Fruit fly (Drosophila melanogaster) whole organism, embryonic: ENCODE measurements around the gene SPARC.

ENCODE experiments used
- Atf-2 ChIP-seq: fragments of 200-800 bp; sonication (Bioruptor generic); optimal IDR thresholded peaks from 2 replicates; lab custom pipeline; 2016; ENCODE audit warnings: missing biosample characterization, missing genetic modification characterization
- Bgb ChIP-seq: fragments of 200-800 bp; sonication (Bioruptor generic); IDR thresholded peaks from 2 replicates; pipeline ENCODE4 v1.3.6; 2022; ENCODE audit warnings: missing biosample characterization, missing genetic modification characterization; ENCODE audit not compliant: partially characterized antibody
- CG10366 ChIP-seq: fragments of 200-800 bp; sonication (Bioruptor generic); IDR thresholded peaks from 2 replicates; pipeline ENCODE4 v1.3.6; 2022; ENCODE audit warnings: missing biosample characterization, missing genetic modification characterization
- CG10431 ChIP-seq: fragments of 200-800 bp; sonication (Bioruptor generic); optimal IDR thresholded peaks from 3 replicates; lab custom pipeline; 2018; ENCODE audit warnings: missing biosample characterization, mild to moderate bottlenecking, missing genetic modification characterization
- CG11093 ChIP-seq: fragments of 200-800 bp; sonication (Bioruptor generic); IDR thresholded peaks from 3 replicates; pipeline ENCODE4 v1.3.6; 2022; ENCODE audit warnings: missing biosample characterization, missing genetic modification characterization
- CG13775 ChIP-seq: fragments of 200-800 bp; sonication (Bioruptor generic); optimal IDR thresholded peaks from 3 replicates; lab custom pipeline; 2017; ENCODE audit warnings: missing biosample characterization, mild to moderate bottlenecking, missing genetic modification characterization
- CG17186 ChIP-seq: fragments of 200-800 bp; sonication (Bioruptor generic); optimal IDR thresholded peaks from 3 replicates; lab custom pipeline; 2017; ENCODE audit warnings: missing biosample characterization, missing genetic modification reagents, missing genetic modification characterization
- CG30403 ChIP-seq: fragments of 200-800 bp; sonication (Bioruptor generic); optimal IDR thresholded peaks from 3 replicates; lab custom pipeline; 2016; ENCODE audit warnings: missing biosample characterization, missing genetic modification characterization
- CG4282 ChIP-seq: fragments of 200-800 bp; sonication (Bioruptor generic); optimal IDR thresholded peaks from 2 replicates; lab custom pipeline; 2016; ENCODE audit warnings: missing biosample characterization, missing genetic modification characterization
- CG7963 ChIP-seq: fragments of 200-800 bp; sonication (Bioruptor generic); IDR thresholded peaks from 3 replicates; pipeline ENCODE4 v1.3.6; 2022; ENCODE audit warnings: missing biosample characterization, missing genetic modification characterization; ENCODE audit not compliant: partially characterized antibody
- CHES-1-like ChIP-seq: fragments of 200-800 bp; sonication (Bioruptor generic); optimal IDR thresholded peaks from 2 replicates; lab custom pipeline; 2016; ENCODE audit warnings: missing biosample characterization, missing genetic modification characterization
- Deaf1 ChIP-seq: fragments of 200-800 bp; optimal IDR thresholded peaks from 3 replicates; lab custom pipeline; 2019; ENCODE audit warnings: missing biosample characterization, mild to moderate bottlenecking, missing genetic modification characterization, moderate library complexity
- HLH4C ChIP-seq: fragments of 200-800 bp; sonication (Bioruptor generic); IDR thresholded peaks from 3 replicates; pipeline ENCODE4 v1.3.6; 2022; ENCODE audit warnings: missing biosample characterization, missing genetic modification characterization; ENCODE audit not compliant: partially characterized antibody
- Hmr ChIP-seq: fragments of 200-800 bp; sonication (Bioruptor generic); optimal IDR thresholded peaks from 3 replicates; lab custom pipeline; 2017; ENCODE audit warnings: mild to moderate bottlenecking, missing biosample characterization, missing genetic modification reagents, missing genetic modification characterization
- Hr51 ChIP-seq, 2 experiments: fragments of 200-800 bp; sonication (Bioruptor generic); optimal IDR thresholded peaks; 2 replicates in 1 of 2; 3 replicates in 1 of 2; lab custom pipeline; 2016 to 2018; ENCODE audit warnings: missing biosample characterization in 2 of 2, missing genetic modification characterization in 2 of 2, mild to moderate bottlenecking in 1 of 2, moderate library complexity in 1 of 2
- Myb ChIP-seq: fragments of 200-800 bp; sonication (Bioruptor generic); optimal IDR thresholded peaks from 2 replicates; lab custom pipeline; 2016; ENCODE audit warnings: missing biosample characterization, missing genetic modification characterization
- Poxn ChIP-seq: fragments of 200-800 bp; sonication (Bioruptor generic); IDR thresholded peaks from 2 replicates; pipeline ENCODE4 v1.3.6; 2022; ENCODE audit warnings: missing biosample characterization, missing genetic modification characterization
- Ravus ChIP-seq: fragments of 200-800 bp; sonication (Bioruptor generic); IDR thresholded peaks from 2 replicates; pipeline ENCODE4 v1.3.6; 2022; ENCODE audit warnings: missing biosample characterization, missing genetic modification characterization
- Rx ChIP-seq: fragments of 200-800 bp; sonication (Bioruptor generic); IDR thresholded peaks from 2 replicates; pipeline ENCODE4 v1.3.6; 2022; ENCODE audit warnings: missing biosample characterization, missing genetic modification characterization
- Sox102F ChIP-seq: fragments of 200-800 bp; sonication (Bioruptor generic); optimal IDR thresholded peaks from 2 replicates; lab custom pipeline; 2018; ENCODE audit warnings: missing biosample characterization, mild to moderate bottlenecking, missing genetic modification characterization, moderate library complexity
- YL-1 ChIP-seq: fragments of 200-800 bp; sonication (Bioruptor generic); optimal IDR thresholded peaks from 3 replicates; lab custom pipeline; 2017; ENCODE audit warnings: missing biosample characterization, mild to moderate bottlenecking, missing genetic modification characterization
- aop ChIP-seq: fragments of 200-800 bp; sonication (Bioruptor generic); IDR thresholded peaks from 2 replicates; pipeline ENCODE4 v1.3.6; 2022; ENCODE audit warnings: missing biosample characterization, missing genetic modification characterization
- chinmo ChIP-seq: fragments of 200-800 bp; sonication (Bioruptor generic); IDR thresholded peaks from 4 replicates; pipeline ENCODE4 v1.3.6; 2022; ENCODE audit warnings: missing biosample characterization, missing genetic modification characterization; ENCODE audit not compliant: partially characterized antibody
- ci ChIP-seq: fragments of 200-800 bp; sonication (Bioruptor generic); IDR thresholded peaks from 3 replicates; pipeline ENCODE4 v1.3.6; 2022; ENCODE audit warnings: missing biosample characterization, missing genetic modification characterization
- disco-r ChIP-seq: fragments of 200-800 bp; sonication (Bioruptor generic); optimal IDR thresholded peaks from 2 replicates; lab custom pipeline; 2016; ENCODE audit warnings: missing biosample characterization, missing genetic modification characterization
- dysf ChIP-seq: fragments of 200-800 bp; sonication (Bioruptor generic); IDR thresholded peaks from 3 replicates; pipeline ENCODE4 v1.3.6; 2022; ENCODE audit warnings: missing biosample characterization, missing genetic modification characterization
- ems ChIP-seq: fragments of 200-800 bp; sonication (Bioruptor generic); optimal IDR thresholded peaks from 3 replicates; lab custom pipeline; 2016; ENCODE audit warnings: missing biosample characterization, missing genetic modification characterization
- exex ChIP-seq: fragments of 200-800 bp; sonication (Bioruptor generic); optimal IDR thresholded peaks from 4 replicates; lab custom pipeline; 2018; ENCODE audit warnings: missing biosample characterization, mild to moderate bottlenecking, missing genetic modification characterization, moderate library complexity
- fd3F ChIP-seq: fragments of 200-800 bp; sonication (Bioruptor generic); optimal IDR thresholded peaks from 2 replicates; lab custom pipeline; 2018; ENCODE audit warnings: missing biosample characterization, mild to moderate bottlenecking, missing genetic modification characterization, moderate library complexity
- gcm ChIP-seq: fragments of 200-800 bp; sonication (Bioruptor generic); optimal IDR thresholded peaks from 2 replicates; lab custom pipeline; 2019; ENCODE audit warnings: missing biosample characterization, mild to moderate bottlenecking, missing genetic modification characterization, moderate library complexity
- hbn ChIP-seq: fragments of 200-800 bp; sonication (Bioruptor generic); IDR thresholded peaks from 2 replicates; pipeline ENCODE4 v1.3.6; 2022; ENCODE audit warnings: missing biosample characterization, missing genetic modification characterization; ENCODE audit not compliant: partially characterized antibody
- lbe ChIP-seq: fragments of 200-800 bp; sonication (Bioruptor generic); optimal IDR thresholded peaks from 2 replicates; lab custom pipeline; 2016; ENCODE audit warnings: missing biosample characterization, mild to moderate bottlenecking, missing genetic modification characterization
- oc ChIP-seq: fragments of 200-800 bp; sonication (Bioruptor generic); optimal IDR thresholded peaks from 2 replicates; lab custom pipeline; 2018; ENCODE audit warnings: missing biosample characterization, mild to moderate bottlenecking, missing genetic modification characterization, moderate library complexity
- org-1 ChIP-seq: fragments of 200-800 bp; sonication (Bioruptor generic); optimal IDR thresholded peaks from 2 replicates; lab custom pipeline; 2017; ENCODE audit warnings: missing biosample characterization, missing genetic modification characterization
- sd ChIP-seq: fragments of 200-800 bp; sonication (Bioruptor generic); optimal IDR thresholded peaks from 3 replicates; lab custom pipeline; 2018; ENCODE audit warnings: missing biosample characterization, mild to moderate bottlenecking, missing genetic modification characterization, moderate library complexity
- sens ChIP-seq: fragments of 200-800 bp; sonication (Bioruptor generic); peaks from one replicate; lab custom pipeline; 2016; ENCODE audit warnings: missing biosample characterization, missing genetic modification characterization
- sob ChIP-seq: fragments of 200-800 bp; sonication (Bioruptor generic); IDR thresholded peaks from 2 replicates; pipeline ENCODE4 v1.3.6; 2022; ENCODE audit warnings: missing biosample characterization, missing genetic modification characterization
- sr ChIP-seq: fragments of 200-800 bp; sonication (Bioruptor generic); IDR thresholded peaks from 3 replicates; pipeline ENCODE4 v1.3.6; 2022; ENCODE audit warnings: missing biosample characterization, missing genetic modification characterization
- stwl ChIP-seq: fragments of 200-800 bp; sonication (Bioruptor generic); optimal IDR thresholded peaks from 3 replicates; lab custom pipeline; 2018; ENCODE audit warnings: missing biosample characterization, mild to moderate bottlenecking, missing genetic modification characterization, moderate library complexity

Gene SPARC

DNA sequence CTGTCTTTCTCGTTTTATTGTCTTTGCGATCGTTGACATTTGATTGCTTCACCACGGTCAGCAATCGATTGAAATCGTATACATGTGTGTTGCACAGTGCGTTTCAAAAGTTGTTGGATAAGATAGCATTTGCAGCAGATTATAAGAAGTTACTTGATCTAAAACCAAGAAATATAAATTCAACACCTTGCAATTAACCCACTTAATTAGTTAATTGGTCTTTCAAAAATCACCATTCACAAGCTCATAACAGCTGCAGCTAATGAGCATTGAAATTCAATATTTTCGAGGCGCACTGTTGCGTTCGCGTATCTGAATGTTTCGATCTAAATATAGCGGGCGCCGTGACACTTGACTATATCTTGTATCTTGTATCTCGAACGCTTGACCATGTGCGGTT, 21.0 kb upstream of the SPARC start (continued):
- TF ChIP-seq Bgb (GFP tag; lab: Robert Waterston, UW): no peak
- TF ChIP-seq sob (GFP tag; lab: Robert Waterston, UW): no peak
- no peak for TF ChIP-seq CG17186
- 0 out of 3 replicates have a peak, but pooled peaks have one; percentile 21 for TF ChIP-seq CG11093 (GFP tag; lab: Robert Waterston, UW)
- no peak for TF ChIP-seq hbn
- peak; percentile 37 for TF ChIP-seq CG30403 (GFP tag; lab: Kevin White, UChicago)
- peak; percentile 6 for TF ChIP-seq Hmr (GFP tag; lab: Kevin White, UChicago)
- TF ChIP-seq gcm (GFP tag; lab: Kevin White, UChicago): no peak
- peak; percentile 61 for TF ChIP-seq Sox102F (GFP tag; lab: Kevin White, UChicago)
- TF ChIP-seq lbe (GFP tag; lab: Kevin White, UChicago): no peak
- TF ChIP-seq CG4282 (GFP tag; lab: Kevin White, UChicago): no peak
- peak; percentile 13 for TF ChIP-seq disco-r (GFP tag; lab: Kevin White, UChicago)
- no peak for TF ChIP-seq CG10431 (GFP tag; lab: Kevin White, UChicago)
- peak; percentile 14; the same call in 1 of the 2 replicates for TF ChIP-seq Rx (GFP tag; lab: Robert Waterston, UW)
- peak; percentile 69 for TF ChIP-seq dysf (GFP tag; lab: Robert Waterston, UW)
- TF ChIP-seq CG13775 (GFP tag; lab: Kevin White, UChicago): peak; percentile 18
- TF ChIP-seq Atf-2: peak; percentile 52
- no peak for TF ChIP-seq aop
- TF ChIP-seq Hr51 (GFP tag; optimal IDR thresholded peaks at IDR 0.05; lab: Kevin White, UChicago): peak in 1 of 2 experiments; percentile 65
- no peak for TF ChIP-seq HLH4C (GFP tag; lab: Robert Waterston, UW)
- TF ChIP-seq exex (tag; lab: Kevin White, UChicago): no peak
- no peak for TF ChIP-seq Deaf1
- no peak for TF ChIP-seq chinmo (GFP tag; lab: Robert Waterston, UW)

- TF ChIP-seq CG10366 (no peak), CG7963 (GFP tag; lab: Robert Waterston, UW) (no peak), chinmo (GFP tag; lab: Robert Waterston, UW) (0 out of 4 replicates have a peak, but pooled peaks have one; percentile 17), oc (tag; lab: Kevin White, UChicago) (peak; percentile 90), ems (no peak), YL-1 (GFP tag; lab: Kevin White, UChicago) (no peak), Poxn (no peak), CHES-1-like (GFP tag; lab: Kevin White, UChicago) (no peak), Myb (GFP tag; lab: Kevin White, UChicago) (no peak), fd3F (GFP tag; lab: Kevin White, UChicago) (no peak), stwl (tag; lab: Kevin White, UChicago) (no peak), sens (GFP tag; lab: Kevin White, UChicago) (peak; percentile 29), sr (GFP tag; lab: Robert Waterston, UW) (no peak), ci (GFP tag; lab: Robert Waterston, UW) (0 out of 3 replicates have a peak, but pooled peaks have one; percentile 41), Ravus (no peak), org-1 (GFP tag; lab: Kevin White, UChicago) (no peak), sd (tag; lab: Kevin White, UChicago) (peak; percentile 75)
Observed at dm6 chr3R:26890499-26890898, 18.7 kb upstream of the SPARC start.
